Fruit fly (Drosophila melanogaster): ENCODE measurements around the gene CG5139.

CG5139 gene

DNA sequence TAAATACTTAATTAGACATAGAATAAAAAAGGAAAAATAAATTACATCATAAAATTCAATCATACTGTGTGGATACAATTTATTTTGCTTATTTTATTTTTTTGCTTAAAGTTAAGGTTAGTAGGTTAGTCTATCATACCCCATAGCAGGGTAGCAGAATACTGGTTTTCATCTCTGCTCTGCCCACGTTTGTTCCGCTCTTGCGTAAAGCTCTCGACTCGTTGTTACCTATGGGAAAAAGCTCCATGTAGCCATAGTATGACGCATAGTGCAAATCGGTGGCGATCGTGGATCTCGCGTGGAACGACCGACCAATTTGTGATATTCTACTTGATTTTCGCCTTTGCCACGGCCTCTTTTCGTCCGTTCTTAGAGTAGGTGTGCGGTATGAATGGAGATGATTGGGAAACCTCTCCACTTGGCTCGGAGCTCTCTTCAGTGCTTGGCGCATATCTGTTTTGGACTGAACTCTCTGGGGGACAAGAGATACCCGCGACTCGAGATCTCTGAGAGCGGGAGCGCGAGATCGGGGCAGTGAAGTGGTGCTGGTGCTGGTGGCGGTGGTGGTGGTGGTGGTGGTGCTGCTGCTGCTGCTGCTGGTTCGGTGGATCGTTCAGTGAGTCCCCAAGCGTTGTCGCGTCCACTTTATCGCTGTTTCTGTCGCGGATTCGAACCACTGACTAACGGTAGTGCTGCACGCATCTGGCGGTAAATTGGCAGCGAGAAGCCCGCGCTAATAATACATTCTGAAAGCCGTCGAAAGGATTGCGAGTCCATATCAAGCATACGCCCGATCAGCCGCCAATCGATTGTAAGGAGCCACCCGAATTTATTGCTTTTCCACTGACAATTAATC is 13.2 kb downstream of the CG5139 start, which contains the start of gene CG5001:
Gene CG5001 (plus strand): TSS at position 116 of the 856 bp plus-strand sequence.
- TF ChIP-seq lz (GFP tag; optimal IDR thresholded peaks at IDR 0.05) = peak; percentile 81
- TF ChIP-seq CG8632 (GFP tag; optimal IDR thresholded peaks at IDR 0.05) = peak; percentile 70
- TF ChIP-seq Eip78C (GFP tag) = peak; percentile 95
- TF ChIP-seq Sox15 (GFP tag; optimal IDR thresholded peaks at IDR 0.05) = peak; percentile 45
- TF ChIP-seq CG11294 (GFP tag; IDR thresholded peaks at IDR 0.05) = peak; percentile 83
- peak; percentile 44 for TF ChIP-seq CG1621 (tag; optimal IDR thresholded peaks at IDR 0.05)
- peak; percentile 42 for TF ChIP-seq CG11902 (GFP tag; optimal IDR thresholded peaks at IDR 0.05)
- peak; percentile 81 for TF ChIP-seq Ets96B (tag; optimal IDR thresholded peaks at IDR 0.05)
- TF ChIP-seq Hr39 (GFP tag; optimal IDR thresholded peaks at IDR 0.05) = no peak
- peak; percentile 76 for TF ChIP-seq dsx (GFP tag; optimal IDR thresholded peaks at IDR 0.05; ENCODE audit: poor library complexity, severe bottlenecking)
- peak; percentile 22 for TF ChIP-seq dac (GFP tag; optimal IDR thresholded peaks at IDR 0.05)
- TF ChIP-seq vri (GFP tag; optimal IDR thresholded peaks at IDR 0.05) = no peak
- peak in 1 of 2 experiments; percentile 22 for TF ChIP-seq ss (GFP tag; optimal IDR thresholded peaks at IDR 0.05)
- TF ChIP-seq CG3032 (tag; optimal IDR thresholded peaks at IDR 0.05) = peak; percentile 84
- TF ChIP-seq achi (GFP tag; optimal IDR thresholded peaks at IDR 0.05) = peak; percentile 72
- TF ChIP-seq OdsH (GFP tag; optimal IDR thresholded peaks at IDR 0.05) = no peak
- peak; percentile 88 for TF ChIP-seq CG8119 (GFP tag; IDR thresholded peaks at IDR 0.05)
- TF ChIP-seq Lpt (GFP tag; optimal IDR thresholded peaks at IDR 0.05) = peak; percentile 65
- peak in 1 of 2 experiments; percentile 6 for TF ChIP-seq salr (GFP tag; optimal IDR thresholded peaks at IDR 0.05)
- TF ChIP-seq esn (GFP tag; optimal IDR thresholded peaks at IDR 0.05) = peak; percentile 87
- peak; percentile 76 for TF ChIP-seq cyc (GFP tag; optimal IDR thresholded peaks at IDR 0.05)
- peak; percentile 76 for TF ChIP-seq Gug (GFP tag; IDR thresholded peaks at IDR 0.05)
- TF ChIP-seq Blimp-1 (GFP tag; optimal IDR thresholded peaks at IDR 0.05) = no peak
- peak; percentile 87 for TF ChIP-seq CG6163 (GFP tag; IDR thresholded peaks at IDR 0.05)
- peak; percentile 74 for TF ChIP-seq CG6792 (GFP tag; optimal IDR thresholded peaks at IDR 0.05)
- TF ChIP-seq CG8319 (GFP tag; optimal IDR thresholded peaks at IDR 0.05) = peak; percentile 49
- peak; percentile 3 for TF ChIP-seq CG7368 (GFP tag; optimal IDR thresholded peaks at IDR 0.05)
- TF ChIP-seq CG4318 (GFP tag; optimal IDR thresholded peaks at IDR 0.05) = no peak
- TF ChIP-seq CG15336 (GFP tag; IDR thresholded peaks at IDR 0.05) = peak; percentile 86
- peak; percentile 71 for TF ChIP-seq CG6276 (GFP tag; optimal IDR thresholded peaks at IDR 0.05)
- TF ChIP-seq Smox (GFP tag; optimal IDR thresholded peaks at IDR 0.05) = no peak
- TF ChIP-seq Eip75B (GFP tag; optimal IDR thresholded peaks at IDR 0.05) = no peak
- TF ChIP-seq spab (GFP tag; optimal IDR thresholded peaks at IDR 0.05) = peak; percentile 65
- TF ChIP-seq fd59A (GFP tag; optimal IDR thresholded peaks at IDR 0.05) = peak; percentile 20
- TF ChIP-seq CG6854 (GFP tag; optimal IDR thresholded peaks at IDR 0.05) = peak; percentile 1
- TF ChIP-seq CG16779 (tag; optimal IDR thresholded peaks at IDR 0.05) = peak; percentile 66
- TF ChIP-seq Met (GFP tag; optimal IDR thresholded peaks at IDR 0.05) = no peak
- peak; percentile 75 for TF ChIP-seq CG32006 (GFP tag; optimal IDR thresholded peaks at IDR 0.05)
- peak; percentile 69 for TF ChIP-seq CG31627 (GFP tag; optimal IDR thresholded peaks at IDR 0.05)
- no peak for TF ChIP-seq Hr4 (GFP tag; optimal IDR thresholded peaks at IDR 0.05)
- TF ChIP-seq net (GFP tag; optimal IDR thresholded peaks at IDR 0.05) = peak; percentile 83
- no peak for TF ChIP-seq CG9139 (GFP tag; optimal IDR thresholded peaks at IDR 0.05)
- TF ChIP-seq eg (GFP tag; IDR thresholded peaks at IDR 0.05) = peak; percentile 95
- TF ChIP-seq svp (GFP tag) = peak; percentile 92
- peak; percentile 83 for TF ChIP-seq CG3919 (GFP tag; optimal IDR thresholded peaks at IDR 0.05)
- TF ChIP-seq Eip93F (GFP tag; optimal IDR thresholded peaks at IDR 0.05) = no peak
- no peak for TF ChIP-seq pdm3 (GFP tag; optimal IDR thresholded peaks at IDR 0.05)
- no peak for TF ChIP-seq fkh (GFP tag; optimal IDR thresholded peaks at IDR 0.05)
